Worm (Caenorhabditis elegans): Measurements from ENCODE around the gene T05A7.6.

T05A7.6 gene

ce11 chrII:4677916-4678315 is 6.3 kb upstream of the T05A7.6 start, which contains the start of gene T05A7.1:
Gene T05A7.1, plus strand, starts transcription at chrII:4678216.
- TF ChIP-seq hmbx-1 (tag; optimal IDR thresholded peaks at IDR 0.05) = no peak
- TF ChIP-seq B0310.2 (tag; optimal IDR thresholded peaks at IDR 0.05) = no peak
- no peak for TF ChIP-seq ceh-13 (GFP tag; optimal IDR thresholded peaks at IDR 0.05)

ce11 chrII:4676241-4676640 is 4.6 kb upstream of the T05A7.6 start:
- TF ChIP-seq hmg-4 (GFP tag; optimal IDR thresholded peaks at IDR 0.05) (no peak), tra-4 (tag; optimal IDR thresholded peaks at IDR 0.05) (no peak), flt-1 (GFP tag; IDR thresholded peaks at IDR 0.05) (no peak), tbx-11 (GFP tag; IDR thresholded peaks at IDR 0.05) (no peak), ceh-36 (tag; optimal IDR thresholded peaks at IDR 0.05) (no peak), B0310.2 (tag; optimal IDR thresholded peaks at IDR 0.05) (no peak), scrt-1 (GFP tag; IDR thresholded peaks at IDR 0.05) (no peak), ets-7 (tag; optimal IDR thresholded peaks at IDR 0.05) (no peak)

ce11 chrII:4675481-4675880 is 3.9 kb upstream of the T05A7.6 start, which contains the start of gene T05A7.3:
Gene T05A7.3, plus strand, starts transcription at chrII:4675781.
- TF ChIP-seq hmbx-1 (tag; optimal IDR thresholded peaks at IDR 0.05) = no peak
- no peak for TF ChIP-seq ama-1 (optimal IDR thresholded peaks at IDR 0.05)
- no peak for TF ChIP-seq hnd-1 (tag; optimal IDR thresholded peaks at IDR 0.05)
- no peak for TF ChIP-seq scrt-1 (GFP tag; IDR thresholded peaks at IDR 0.05)
- no peak for TF ChIP-seq B0310.2 (tag; optimal IDR thresholded peaks at IDR 0.05)
- TF ChIP-seq ceh-36 (tag; optimal IDR thresholded peaks at IDR 0.05) = no peak
- no peak for TF ChIP-seq pes-1 (GFP tag; IDR thresholded peaks at IDR 0.05)
- TF ChIP-seq tbx-11 (GFP tag; IDR thresholded peaks at IDR 0.05) = no peak
- TF ChIP-seq tra-4 (tag; optimal IDR thresholded peaks at IDR 0.05) = no peak
- TF ChIP-seq hmg-4 (GFP tag; optimal IDR thresholded peaks at IDR 0.05) = no peak
- TF ChIP-seq tbx-37 (GFP tag; conservative IDR thresholded peaks at IDR 0.05) = no peak
- no peak for TF ChIP-seq F13C5.2 (tag; optimal IDR thresholded peaks at IDR 0.05)

ce11 chrII:4674188-4674587 is 2.6 kb upstream of the T05A7.6 start:
- TF ChIP-seq hmbx-1 (tag; optimal IDR thresholded peaks at IDR 0.05) (no peak), sea-1 (GFP tag; conservative IDR thresholded peaks at IDR 0.05) (no peak), scrt-1 (GFP tag; IDR thresholded peaks at IDR 0.05) (no peak), ama-1 (optimal IDR thresholded peaks at IDR 0.05) (no peak), ceh-13 (GFP tag; optimal IDR thresholded peaks at IDR 0.05) (no peak), hnd-1 (tag; optimal IDR thresholded peaks at IDR 0.05) (no peak), B0310.2 (tag; optimal IDR thresholded peaks at IDR 0.05) (no peak), pes-1 (GFP tag; IDR thresholded peaks at IDR 0.05) (no peak), hmg-4 (GFP tag; optimal IDR thresholded peaks at IDR 0.05) (no peak), aly-1 (tag; optimal IDR thresholded peaks at IDR 0.05) (no peak), flt-1 (GFP tag; IDR thresholded peaks at IDR 0.05) (no peak), tbx-37 (GFP tag; conservative IDR thresholded peaks at IDR 0.05) (no peak), F13C5.2 (tag; optimal IDR thresholded peaks at IDR 0.05) (no peak), tra-4 (tag; optimal IDR thresholded peaks at IDR 0.05) (no peak), ets-7 (tag; optimal IDR thresholded peaks at IDR 0.05) (no peak), tbx-11 (GFP tag; IDR thresholded peaks at IDR 0.05) (no peak)

- TF ChIP-seq hmg-4 (GFP tag; optimal IDR thresholded peaks at IDR 0.05) (no peak), ceh-36 (tag; optimal IDR thresholded peaks at IDR 0.05) (no peak), tbx-11 (GFP tag; IDR thresholded peaks at IDR 0.05) (no peak), aly-1 (tag; optimal IDR thresholded peaks at IDR 0.05) (no peak), ceh-13 (GFP tag; optimal IDR thresholded peaks at IDR 0.05) (no peak), F13C5.2 (tag; optimal IDR thresholded peaks at IDR 0.05) (no peak)
Measured at ce11 chrII:4673670-4674069, 2.1 kb upstream of the T05A7.6 start.

- TF ChIP-seq ama-1 (optimal IDR thresholded peaks at IDR 0.05) (no peak), hnd-1 (tag; optimal IDR thresholded peaks at IDR 0.05) (no peak), ceh-13 (GFP tag; optimal IDR thresholded peaks at IDR 0.05) (no peak), ceh-36 (tag; optimal IDR thresholded peaks at IDR 0.05) (no peak), flt-1 (GFP tag; IDR thresholded peaks at IDR 0.05) (no peak), sea-1 (GFP tag; conservative IDR thresholded peaks at IDR 0.05) (no peak), pes-1 (GFP tag; IDR thresholded peaks at IDR 0.05) (no peak), tbx-11 (GFP tag; IDR thresholded peaks at IDR 0.05) (no peak), tbx-37 (GFP tag; conservative IDR thresholded peaks at IDR 0.05) (no peak), ets-7 (tag; optimal IDR thresholded peaks at IDR 0.05) (no peak), hmg-4 (GFP tag; optimal IDR thresholded peaks at IDR 0.05) (no peak), aly-1 (tag; optimal IDR thresholded peaks at IDR 0.05) (no peak), tra-4 (tag; optimal IDR thresholded peaks at IDR 0.05) (no peak), scrt-1 (GFP tag; IDR thresholded peaks at IDR 0.05) (no peak), B0310.2 (tag; optimal IDR thresholded peaks at IDR 0.05) (no peak), F13C5.2 (tag; optimal IDR thresholded peaks at IDR 0.05) (no peak), hmbx-1 (tag; optimal IDR thresholded peaks at IDR 0.05) (no peak)
Measured at ce11 chrII:4673242-4673641, 1.6 kb upstream of the T05A7.6 start.

ce11 chrII:4672584-4673110 is 1.1 kb upstream of the T05A7.6 start, which contains the start of the genes clec-140 and hmg-11:
Gene clec-140, plus strand, starts transcription at chrII:4673060.
Gene hmg-11, plus strand, starts transcription at chrII:4673085.
- TF ChIP-seq hmg-4 (GFP tag; optimal IDR thresholded peaks at IDR 0.05) (peak; percentile 25), flt-1 (GFP tag; IDR thresholded peaks at IDR 0.05) (no peak), F13C5.2 (tag; optimal IDR thresholded peaks at IDR 0.05) (peak; percentile 49), ceh-36 (tag; optimal IDR thresholded peaks at IDR 0.05) (no peak), aly-1 (tag; optimal IDR thresholded peaks at IDR 0.05) (no peak), sea-1 (GFP tag; conservative IDR thresholded peaks at IDR 0.05) (no peak), hnd-1 (tag; optimal IDR thresholded peaks at IDR 0.05) (no peak), B0310.2 (tag; optimal IDR thresholded peaks at IDR 0.05) (no peak), pes-1 (GFP tag; IDR thresholded peaks at IDR 0.05) (no peak), ceh-13 (GFP tag; optimal IDR thresholded peaks at IDR 0.05) (no peak)

ce11 chrII:4667572-4667971 is 4.0 kb downstream of the T05A7.6 start, which contains the start of gene fut-5:
Gene fut-5, minus strand, starts transcription at chrII:4667672.
- no peak for TF ChIP-seq B0310.2 (tag; optimal IDR thresholded peaks at IDR 0.05)
- TF ChIP-seq aly-1 (tag; optimal IDR thresholded peaks at IDR 0.05) = no peak
- TF ChIP-seq scrt-1 (GFP tag; IDR thresholded peaks at IDR 0.05) = no peak
- no peak for TF ChIP-seq flt-1 (GFP tag; IDR thresholded peaks at IDR 0.05)
- TF ChIP-seq F13C5.2 (tag; optimal IDR thresholded peaks at IDR 0.05) = no peak
- no peak for TF ChIP-seq tbx-11 (GFP tag; IDR thresholded peaks at IDR 0.05)
- TF ChIP-seq ceh-36 (tag; optimal IDR thresholded peaks at IDR 0.05) = no peak
